Fruit fly (Drosophila melanogaster) whole organism, embryonic: Measurements from ENCODE around the gene CG1136.

Experiments used
- Abd-B ChIP-seq: fragments of 200-800 bp; sonication (Bioruptor generic); optimal IDR thresholded peaks from 2 replicates; lab custom pipeline; 2018; ENCODE audit warnings: missing biosample characterization, mild to moderate bottlenecking, missing genetic modification characterization, moderate library complexity
- BtbVII ChIP-seq: fragments of 200-800 bp; sonication (Bioruptor generic); optimal IDR thresholded peaks from 3 replicates; lab custom pipeline; 2017; ENCODE audit warnings: missing biosample characterization, mild to moderate bottlenecking, missing genetic modification characterization
- CG10209 ChIP-seq: fragments of 200-800 bp; sonication (Bioruptor generic); optimal IDR thresholded peaks from 3 replicates; lab custom pipeline; 2017; ENCODE audit warnings: missing biosample characterization, mild to moderate bottlenecking, missing genetic modification characterization, missing genetic modification reagents
- CG12219 ChIP-seq: fragments of 200-800 bp; sonication (Bioruptor generic); optimal IDR thresholded peaks from 3 replicates; lab custom pipeline; 2018; ENCODE audit warnings: missing biosample characterization, mild to moderate bottlenecking, missing genetic modification characterization
- CG1603 ChIP-seq: fragments of 200-800 bp; sonication (Bioruptor generic); optimal IDR thresholded peaks from 2 replicates; lab custom pipeline; 2019; ENCODE audit warnings: missing biosample characterization, mild to moderate bottlenecking, missing genetic modification characterization, moderate library complexity
- CG16813 ChIP-seq: fragments of 200-800 bp; sonication (Bioruptor generic); IDR thresholded peaks from 3 replicates; pipeline ENCODE4 v1.3.6; 2022; ENCODE audit warnings: missing biosample characterization, missing genetic modification characterization; ENCODE audit not compliant: partially characterized antibody
- CG17802 ChIP-seq: fragments of 200-800 bp; sonication (Bioruptor generic); optimal IDR thresholded peaks from 2 replicates; lab custom pipeline; 2018; ENCODE audit warnings: missing biosample characterization, mild to moderate bottlenecking, missing genetic modification characterization, moderate library complexity
- CG2120 ChIP-seq: fragments of 200-800 bp; sonication (Bioruptor generic); optimal IDR thresholded peaks from 3 replicates; lab custom pipeline; 2016; ENCODE audit warnings: missing biosample characterization, missing genetic modification characterization
- CG2712 ChIP-seq: fragments of 200-800 bp; optimal IDR thresholded peaks from 3 replicates; lab custom pipeline; 2019; ENCODE audit warnings: missing biosample characterization, mild to moderate bottlenecking, missing genetic modification characterization, moderate library complexity
- CG30403 ChIP-seq: fragments of 200-800 bp; sonication (Bioruptor generic); optimal IDR thresholded peaks from 3 replicates; lab custom pipeline; 2016; ENCODE audit warnings: missing biosample characterization, missing genetic modification characterization
- CG31441 ChIP-seq: fragments of 200-800 bp; sonication (Bioruptor generic); IDR thresholded peaks from 2 replicates; pipeline ENCODE4 v1.3.6; 2022; ENCODE audit warnings: missing biosample characterization, missing genetic modification characterization
- CG33213 ChIP-seq: fragments of 200-800 bp; sonication (Bioruptor generic); optimal IDR thresholded peaks from 3 replicates; lab custom pipeline; 2016; ENCODE audit warnings: missing biosample characterization, missing genetic modification characterization
- CG4820 ChIP-seq: fragments of 200-800 bp; sonication (Bioruptor generic); optimal IDR thresholded peaks from 3 replicates; lab custom pipeline; 2016; ENCODE audit warnings: missing biosample characterization, missing genetic modification characterization
- CG6689 ChIP-seq: fragments of 200-800 bp; sonication (Bioruptor generic); IDR thresholded peaks from 2 replicates; pipeline ENCODE4 v1.3.6; 2022; ENCODE audit warnings: missing biosample characterization, missing genetic modification characterization
- CG9727 ChIP-seq: fragments of 200-800 bp; sonication (Bioruptor generic); optimal IDR thresholded peaks from 3 replicates; lab custom pipeline; 2017; ENCODE audit warnings: missing biosample characterization, mild to moderate bottlenecking, missing genetic modification characterization
- CHES-1-like ChIP-seq: fragments of 200-800 bp; sonication (Bioruptor generic); optimal IDR thresholded peaks from 2 replicates; lab custom pipeline; 2016; ENCODE audit warnings: missing biosample characterization, missing genetic modification characterization
- Chrac-16 ChIP-seq: fragments of 200-800 bp; sonication (Bioruptor generic); optimal IDR thresholded peaks from 3 replicates; lab custom pipeline; 2016; ENCODE audit warnings: missing biosample characterization, missing genetic modification characterization
- Drgx ChIP-seq: fragments of 200-800 bp; sonication (Bioruptor generic); IDR thresholded peaks from 2 replicates; pipeline ENCODE4 v1.3.6; 2022; ENCODE audit warnings: missing biosample characterization, missing genetic modification characterization
- E2f2 ChIP-seq: fragments of 200-800 bp; sonication (Bioruptor generic); IDR thresholded peaks from 2 replicates; pipeline ENCODE4 v1.3.6; 2022; ENCODE audit warnings: missing biosample characterization, missing genetic modification characterization
- Gug ChIP-seq: fragments of 200-800 bp; sonication (Bioruptor generic); IDR thresholded peaks from 4 replicates; pipeline ENCODE4 v1.3.6; 2022; ENCODE audit warnings: missing biosample characterization, missing genetic modification characterization
- H15 ChIP-seq: fragments of 200-800 bp; sonication (Bioruptor generic); IDR thresholded peaks from 3 replicates; pipeline ENCODE4 v1.3.6; 2022; ENCODE audit warnings: missing biosample characterization, missing genetic modification characterization
- HHEX ChIP-seq: fragments of 200-800 bp; sonication (Bioruptor generic); optimal IDR thresholded peaks from 3 replicates; lab custom pipeline; 2017; ENCODE audit warnings: missing biosample characterization, mild to moderate bottlenecking, missing genetic modification characterization, missing genetic modification reagents
- HmgD ChIP-seq: fragments of 200-800 bp; sonication (Bioruptor generic); optimal IDR thresholded peaks from 3 replicates; lab custom pipeline; 2016; ENCODE audit warnings: missing biosample characterization, missing genetic modification characterization
- Hmx ChIP-seq: fragments of 200-800 bp; sonication (Bioruptor generic); optimal IDR thresholded peaks from 2 replicates; lab custom pipeline; 2016; ENCODE audit warnings: missing biosample characterization, missing genetic modification characterization
- Lhr ChIP-seq: fragments of 200-800 bp; sonication (Bioruptor generic); optimal IDR thresholded peaks from 3 replicates; lab custom pipeline; 2017; ENCODE audit warnings: mild to moderate bottlenecking, missing biosample characterization, missing genetic modification reagents, missing genetic modification characterization
- Med ChIP-seq: fragments of 200-800 bp; sonication (Bioruptor generic); peaks from one replicate; lab custom pipeline; 2016; ENCODE audit warnings: missing biosample characterization, missing genetic modification characterization, mild to moderate bottlenecking, inconsistent platforms, moderate library complexity
- Nf-YA ChIP-seq: fragments of 200-800 bp; sonication (Bioruptor generic); IDR thresholded peaks from 2 replicates; pipeline ENCODE4 v1.3.6; 2022; ENCODE audit warnings: missing biosample characterization, missing genetic modification characterization
- Oli ChIP-seq: fragments of 200-800 bp; sonication (Bioruptor generic); optimal IDR thresholded peaks from 2 replicates; lab custom pipeline; 2018; ENCODE audit warnings: missing biosample characterization, mild to moderate bottlenecking, missing genetic modification characterization, moderate library complexity
- Rx ChIP-seq: fragments of 200-800 bp; sonication (Bioruptor generic); IDR thresholded peaks from 2 replicates; pipeline ENCODE4 v1.3.6; 2022; ENCODE audit warnings: missing biosample characterization, missing genetic modification characterization
- Scr ChIP-seq: fragments of 200-800 bp; sonication (Bioruptor generic); IDR thresholded peaks from 2 replicates; pipeline ENCODE4 v1.3.6; 2022; ENCODE audit warnings: missing biosample characterization, missing genetic modification characterization; ENCODE audit not compliant: partially characterized antibody
- Sin3A ChIP-seq: fragments of >200 bp; optimal IDR thresholded peaks from 2 replicates; lab custom pipeline; 2018
- Ssrp ChIP-seq: fragments of 200-800 bp; sonication (Bioruptor generic); optimal IDR thresholded peaks from 2 replicates; lab custom pipeline; 2018; ENCODE audit warnings: missing biosample characterization, mild to moderate bottlenecking, missing genetic modification characterization, moderate library complexity
- ase ChIP-seq: fragments of 200-800 bp; sonication (Bioruptor generic); IDR thresholded peaks from 3 replicates; pipeline ENCODE4 v1.3.6; 2022; ENCODE audit warnings: missing biosample characterization, missing genetic modification characterization
- az2 ChIP-seq: fragments of 200-800 bp; sonication (Bioruptor generic); optimal IDR thresholded peaks from 3 replicates; lab custom pipeline; 2016; ENCODE audit warnings: missing biosample characterization, missing genetic modification characterization
- bcd ChIP-seq: fragments of 200-800 bp; sonication (Bioruptor generic); optimal IDR thresholded peaks from 2 replicates; lab custom pipeline; 2017; ENCODE audit warnings: missing biosample characterization, mild to moderate bottlenecking, missing genetic modification characterization
- bowl ChIP-seq: fragments of 200-800 bp; sonication (Bioruptor generic); IDR thresholded peaks from 2 replicates; pipeline ENCODE4 v1.3.6; 2022; ENCODE audit warnings: missing biosample characterization, missing genetic modification characterization
- chif ChIP-seq, 2 experiments: fragments of 200-800 bp; sonication (Bioruptor generic); optimal IDR thresholded peaks; 3 replicates each; lab custom pipeline; 2016; ENCODE audit warnings: missing biosample characterization in 2 of 2, missing genetic modification characterization in 2 of 2
- corto ChIP-seq: fragments of 200-800 bp; sonication (Bioruptor generic); optimal IDR thresholded peaks from 2 replicates; lab custom pipeline; 2016; ENCODE audit warnings: missing biosample characterization, mild to moderate bottlenecking, missing genetic modification characterization, moderate library complexity
- dan ChIP-seq: fragments of 200-800 bp; sonication (Bioruptor generic); IDR thresholded peaks from 2 replicates; pipeline ENCODE4 v1.3.6; 2022; ENCODE audit warnings: missing biosample characterization, missing genetic modification characterization
- dmrt11E ChIP-seq: fragments of 200-800 bp; sonication (Bioruptor generic); optimal IDR thresholded peaks from 3 replicates; lab custom pipeline; 2018; ENCODE audit warnings: missing biosample characterization, mild to moderate bottlenecking, missing genetic modification characterization, moderate library complexity
- dysf ChIP-seq: fragments of 200-800 bp; sonication (Bioruptor generic); IDR thresholded peaks from 3 replicates; pipeline ENCODE4 v1.3.6; 2022; ENCODE audit warnings: missing biosample characterization, missing genetic modification characterization
- gem ChIP-seq: fragments of 200-800 bp; sonication (Bioruptor generic); optimal IDR thresholded peaks from 2 replicates; lab custom pipeline; 2019; ENCODE audit warnings: missing biosample characterization, mild to moderate bottlenecking, missing genetic modification characterization, moderate library complexity
- hkb ChIP-seq, 2 experiments: fragments of 200-800 bp in 1 of 2; fragments of >200 bp in 1 of 2; sonication (Bioruptor generic) in 1 of 2; IDR thresholded peaks in 1 of 2; optimal IDR thresholded peaks in 1 of 2; 2 replicates each; pipeline versions ENCODE4 v1.3.6 to Lab custom; 2017 to 2022; ENCODE audit warnings: missing biosample characterization in 1 of 2, missing genetic modification characterization in 1 of 2
- lab ChIP-seq: fragments of 200-800 bp; sonication (Bioruptor generic); optimal IDR thresholded peaks from 3 replicates; lab custom pipeline; 2017; ENCODE audit warnings: missing biosample characterization, missing genetic modification characterization, mild to moderate bottlenecking, moderate library complexity, missing genetic modification reagents
- nmo ChIP-seq: fragments of 200-800 bp; sonication (Bioruptor generic); optimal IDR thresholded peaks from 2 replicates; lab custom pipeline; 2018; ENCODE audit warnings: missing biosample characterization, mild to moderate bottlenecking, missing genetic modification characterization, moderate library complexity
- pb ChIP-seq: fragments of 200-800 bp; sonication (Bioruptor generic); optimal IDR thresholded peaks from 3 replicates; lab custom pipeline; 2016; ENCODE audit warnings: missing biosample characterization, missing genetic modification characterization
- prd ChIP-seq, 3 experiments: fragments of >200 bp in 2 of 3; fragments of 200-800 bp in 1 of 3; sonication (Bioruptor generic) in 1 of 3; optimal IDR thresholded peaks in 2 of 3; IDR thresholded peaks in 1 of 3; 2 replicates in 2 of 3; 3 replicates in 1 of 3; pipeline versions ENCODE4 v1.3.6 to Lab custom; 2017 to 2022; ENCODE audit warnings: missing biosample characterization in 1 of 3, missing genetic modification characterization in 1 of 3
- row ChIP-seq: fragments of 200-800 bp; sonication (Bioruptor generic); IDR thresholded peaks from 3 replicates; pipeline ENCODE4 v1.3.6; 2022; ENCODE audit warnings: missing biosample characterization, missing genetic modification characterization
- sens ChIP-seq: fragments of 200-800 bp; sonication (Bioruptor generic); peaks from one replicate; lab custom pipeline; 2016; ENCODE audit warnings: missing biosample characterization, missing genetic modification characterization
- slbo ChIP-seq: fragments of 200-800 bp; sonication (Bioruptor generic); IDR thresholded peaks from 2 replicates; pipeline ENCODE4 v1.3.6; 2022; ENCODE audit warnings: missing biosample characterization, missing genetic modification characterization
- sob ChIP-seq: fragments of 200-800 bp; sonication (Bioruptor generic); IDR thresholded peaks from 2 replicates; pipeline ENCODE4 v1.3.6; 2022; ENCODE audit warnings: missing biosample characterization, missing genetic modification characterization
- sug ChIP-seq: fragments of 200-800 bp; optimal IDR thresholded peaks from 2 replicates; lab custom pipeline; 2019; ENCODE audit warnings: missing biosample characterization, mild to moderate bottlenecking, missing genetic modification characterization, moderate library complexity

Gene CG1136

dm6 chr3L:4010122-4010521 is 36.3 kb upstream of the CG1136 start (continued):
- TF ChIP-seq pb (no peak), row (GFP tag; lab: Robert Waterston, UW) (0 out of 3 replicates have a peak, but pooled peaks have one; percentile 35), dysf (GFP tag; lab: Robert Waterston, UW) (no peak), Ssrp (tag; lab: Kevin White, UChicago) (no peak), sug (no peak), CG30403 (no peak), dan (no peak), prd (optimal IDR thresholded peaks at IDR 0.05; lab: Kevin White, UChicago) (no peak), prd (GFP tag; IDR thresholded peaks at IDR 0.05; lab: Robert Waterston, UW) (0 out of 3 replicates have a peak, but pooled peaks have one; percentile 4), Scr (no peak), CHES-1-like (GFP tag; lab: Kevin White, UChicago) (no peak), CG17802 (no peak), Sin3A (lab: Kevin White, UChicago) (no peak), Gug (GFP tag; lab: Robert Waterston, UW) (no peak), Abd-B (GFP tag; lab: Kevin White, UChicago) (no peak), CG10209 (no peak), CG9727 (peak; percentile 30), sob (GFP tag; lab: Robert Waterston, UW) (no peak), CG33213 (GFP tag; lab: Kevin White, UChicago) (no peak), Oli (peak; percentile 24), bowl (GFP tag; lab: Robert Waterston, UW) (no peak), Rx (no peak), gem (tag; lab: Kevin White, UChicago) (peak; percentile 51), bcd (GFP tag; lab: Kevin White, UChicago) (peak; percentile 4), CG2712 (tag; lab: Kevin White, UChicago) (peak; percentile 22), HmgD (GFP tag; lab: Kevin White, UChicago) (no peak), Lhr (GFP tag; lab: Kevin White, UChicago) (no peak), corto (GFP tag; lab: Kevin White, UChicago) (no peak), HHEX (peak; percentile 24), CG2120 (GFP tag; lab: Kevin White, UChicago) (peak; percentile 21), CG12219 (GFP tag; lab: Kevin White, UChicago) (no peak), az2 (GFP tag; lab: Kevin White, UChicago) (no peak), E2f2 (no peak)

dm6 chr3L:4014349-4014748 is 32.0 kb upstream of the CG1136 start:
- TF ChIP-seq BtbVII (GFP tag; lab: Kevin White, UChicago): no peak
- peak; percentile 34 for TF ChIP-seq Drgx (GFP tag; lab: Robert Waterston, UW)
- peak in 1 of 2 experiments; percentile 10 for TF ChIP-seq chif (GFP tag; optimal IDR thresholded peaks at IDR 0.05; lab: Kevin White, UChicago)
- no peak for TF ChIP-seq lab (GFP tag; lab: Kevin White, UChicago)
- peak; percentile 28; the same call in 1 of the 3 replicates for TF ChIP-seq row (GFP tag; lab: Robert Waterston, UW)
- peak; percentile 14 for TF ChIP-seq nmo (GFP tag; lab: Kevin White, UChicago)
- TF ChIP-seq CG4820 (GFP tag; lab: Kevin White, UChicago): peak; percentile 6
- peak; percentile 13; the same call in 1 of the 2 replicates for TF ChIP-seq CG6689 (GFP tag; lab: Robert Waterston, UW)
- peak; percentile 70 for TF ChIP-seq Med
- TF ChIP-seq dmrt11E (tag; lab: Kevin White, UChicago): peak; percentile 28
- TF ChIP-seq H15: 0 out of 3 replicates have a peak, but pooled peaks have one; percentile 15
- no peak for TF ChIP-seq Nf-YA
- TF ChIP-seq Chrac-16: peak; percentile 8
- TF ChIP-seq hkb (optimal IDR thresholded peaks at IDR 0.05; lab: Kevin White, UChicago): no peak
- no peak for TF ChIP-seq hkb (GFP tag; IDR thresholded peaks at IDR 0.05; lab: Robert Waterston, UW)
- TF ChIP-seq CG1603 (tag; lab: Kevin White, UChicago): peak; percentile 36
- TF ChIP-seq Hmx (GFP tag; lab: Kevin White, UChicago): no peak
- TF ChIP-seq sens: peak; percentile 81
- TF ChIP-seq slbo: peak; percentile 16; the same call in 1 of the 2 replicates
- peak; percentile 7; the same call in 1 of the 3 replicates for TF ChIP-seq ase (GFP tag; lab: Robert Waterston, UW)
- TF ChIP-seq CG16813 (GFP tag; lab: Robert Waterston, UW): no peak
- 0 out of 2 replicates have a peak, but pooled peaks have one; percentile 16 for TF ChIP-seq CG31441 (GFP tag; lab: Robert Waterston, UW)
